Worm (Caenorhabditis elegans) whole organism, late embryonic: Measurements from ENCODE around the gene F18A1.1.

ENCODE experiments used
- C08G9.2 ChIP-seq: sonication (generic microtip); optimal IDR thresholded peaks from 2 replicates; lab custom pipeline; 2016; ENCODE audit warnings: mild to moderate bottlenecking, missing genetic modification characterization, moderate library complexity, missing compliant biosample characterization
- C38D4.7 ChIP-seq: fragments of 200-800 bp; sonication (Bioruptor generic); optimal IDR thresholded peaks from 2 replicates; lab custom pipeline; 2018; ENCODE audit warnings: mild to moderate bottlenecking, missing genetic modification characterization, moderate library complexity, missing compliant biosample characterization
- F13H6.1 ChIP-seq: sonication (generic microtip); optimal IDR thresholded peaks from 2 replicates; lab custom pipeline; 2016; ENCODE audit warnings: missing genetic modification characterization, missing compliant biosample characterization
- K02D7.2 ChIP-seq: sonication (generic microtip); optimal IDR thresholded peaks from 2 replicates; lab custom pipeline; 2017; ENCODE audit warnings: mild to moderate bottlenecking, missing genetic modification characterization, missing compliant biosample characterization
- T23F11.4 ChIP-seq: fragments of 200-800 bp; sonication (Bioruptor generic); optimal IDR thresholded peaks from 2 replicates; lab custom pipeline; 2018; ENCODE audit warnings: mild to moderate bottlenecking, missing genetic modification characterization, missing compliant biosample characterization
- Y22D7AL.16 ChIP-seq: sonication (generic microtip); optimal IDR thresholded peaks from 2 replicates; lab custom pipeline; 2016; ENCODE audit warnings: missing genetic modification characterization, missing compliant biosample characterization
- ceh-14 ChIP-seq: sonication (generic microtip); optimal IDR thresholded peaks from 2 replicates; lab custom pipeline; 2016; ENCODE audit warnings: missing genotype, missing genetic modification characterization, missing compliant biosample characterization
- ceh-18 ChIP-seq: sonication (generic microtip); optimal IDR thresholded peaks from 2 replicates; lab custom pipeline; 2016; ENCODE audit warnings: missing genetic modification characterization, missing compliant biosample characterization
- ceh-19 ChIP-seq: fragments of 200-800 bp; sonication (Bioruptor generic); optimal IDR thresholded peaks from 2 replicates; lab custom pipeline; 2018; ENCODE audit warnings: mild to moderate bottlenecking, missing genetic modification characterization, missing compliant biosample characterization
- ceh-24 ChIP-seq: sonication (generic microtip); optimal IDR thresholded peaks from 2 replicates; lab custom pipeline; 2016; ENCODE audit warnings: mild to moderate bottlenecking, missing genetic modification characterization, missing compliant biosample characterization
- ceh-30 ChIP-seq: fragments of 150-350 bp; optimal IDR thresholded peaks from 2 replicates; lab custom pipeline; 2014; ENCODE audit warnings: missing biosample characterization, missing genetic modification characterization
- ceh-31 ChIP-seq: sonication (generic microtip); optimal IDR thresholded peaks from 2 replicates; lab custom pipeline; 2016; ENCODE audit warnings: missing genetic modification characterization, missing compliant biosample characterization
- ceh-34 ChIP-seq: sonication (generic microtip); optimal IDR thresholded peaks from 2 replicates; lab custom pipeline; 2016; ENCODE audit warnings: mild to moderate bottlenecking, missing genetic modification characterization, missing compliant biosample characterization
- ceh-45 ChIP-seq: fragments of 200-800 bp; sonication (Bioruptor generic); IDR thresholded peaks from 2 replicates; pipeline ENCODE4 v1.3.6; 2022; ENCODE audit warnings: missing genetic modification reagents, missing genetic modification characterization, missing compliant biosample characterization
- che-1 ChIP-seq: sonication (generic microtip); optimal IDR thresholded peaks from 2 replicates; lab custom pipeline; 2016; ENCODE audit warnings: mild to moderate bottlenecking, missing genetic modification characterization, missing compliant biosample characterization
- dve-1 ChIP-seq: sonication (generic microtip); optimal IDR thresholded peaks from 2 replicates; lab custom pipeline; 2017; ENCODE audit warnings: antibody characterized with exemption, mild to moderate bottlenecking, missing genetic modification characterization, missing compliant biosample characterization
- elt-2 ChIP-seq: sonication (generic microtip); optimal IDR thresholded peaks from 2 replicates; lab custom pipeline; 2016; ENCODE audit warnings: missing genetic modification reagents, missing genetic modification characterization, missing compliant biosample characterization
- eyg-1 ChIP-seq: sonication (generic microtip); optimal IDR thresholded peaks from 2 replicates; lab custom pipeline; 2016; ENCODE audit warnings: missing genotype, missing genetic modification characterization, missing compliant biosample characterization
- fkh-10 ChIP-seq: fragments of 150-350 bp; optimal IDR thresholded peaks from 2 replicates; lab custom pipeline; 2014; ENCODE audit warnings: missing biosample characterization, missing genetic modification reagents, missing genetic modification characterization
- hlh-15 ChIP-seq: sonication (generic microtip); optimal IDR thresholded peaks from 2 replicates; lab custom pipeline; 2016; ENCODE audit warnings: missing genetic modification characterization, missing compliant biosample characterization
- hlh-30 ChIP-seq: sonication (generic microtip); optimal IDR thresholded peaks from 2 replicates; lab custom pipeline; 2017; ENCODE audit warnings: antibody characterized with exemption, missing genetic modification characterization, missing compliant biosample characterization; ENCODE audit not compliant: insufficient read depth
- hlh-6 ChIP-seq: sonication (generic microtip); optimal IDR thresholded peaks from 2 replicates; lab custom pipeline; 2016; ENCODE audit warnings: missing genotype, missing genetic modification characterization, missing compliant biosample characterization
- lim-6 ChIP-seq: sonication (generic microtip); optimal IDR thresholded peaks from 2 replicates; lab custom pipeline; 2016; ENCODE audit warnings: missing genetic modification characterization, missing compliant biosample characterization
- lin-11 ChIP-seq: fragments of 200-800 bp; sonication (Bioruptor generic); optimal IDR thresholded peaks from 2 replicates; lab custom pipeline; 2018; ENCODE audit warnings: mild to moderate bottlenecking, missing genetic modification characterization, missing compliant biosample characterization
- madf-2 ChIP-seq: sonication (generic microtip); optimal IDR thresholded peaks from 2 replicates; lab custom pipeline; 2017; ENCODE audit warnings: missing genetic modification characterization, missing compliant biosample characterization
- nfya-1 ChIP-seq: sonication (generic microtip); optimal IDR thresholded peaks from 2 replicates; lab custom pipeline; 2017; ENCODE audit warnings: missing genetic modification characterization, mild to moderate bottlenecking, missing compliant biosample characterization, antibody characterized with exemption, moderate library complexity
- npax-4 ChIP-seq: sonication (generic microtip); optimal IDR thresholded peaks from 2 replicates; lab custom pipeline; 2016; ENCODE audit warnings: missing genetic modification characterization, missing compliant biosample characterization
- pax-1 ChIP-seq: fragments of 150-350 bp; optimal IDR thresholded peaks from 2 replicates; lab custom pipeline; 2014; ENCODE audit warnings: missing biosample characterization, missing genetic modification characterization
- pha-4 ChIP-seq: fragments of 150-350 bp; optimal IDR thresholded peaks from 2 replicates; lab custom pipeline; 2018; ENCODE audit warnings: missing biosample characterization, missing genetic modification reagents, missing genetic modification characterization
- pqm-1 ChIP-seq: sonication (generic microtip); optimal IDR thresholded peaks from 2 replicates; lab custom pipeline; 2016; ENCODE audit warnings: missing genetic modification characterization, missing compliant biosample characterization
- pros-1 ChIP-seq: fragments of 150-350 bp; optimal IDR thresholded peaks from 2 replicates; lab custom pipeline; 2014; ENCODE audit warnings: missing biosample characterization, missing genetic modification reagents, missing genetic modification characterization
- ref-2 ChIP-seq: sonication (generic microtip); optimal IDR thresholded peaks from 2 replicates; lab custom pipeline; 2016; ENCODE audit warnings: missing genetic modification characterization, missing compliant biosample characterization
- rnt-1 ChIP-seq: sonication (generic microtip); optimal IDR thresholded peaks from 2 replicates; lab custom pipeline; 2016; ENCODE audit warnings: missing genetic modification characterization, missing compliant biosample characterization
- sdc-2 ChIP-seq: sonication (generic microtip); optimal IDR thresholded peaks from 2 replicates; lab custom pipeline; 2016; ENCODE audit warnings: missing genotype, missing genetic modification characterization, missing compliant biosample characterization
- sox-2 ChIP-seq: fragments of 200-800 bp; sonication (Bioruptor generic); IDR thresholded peaks from 2 replicates; pipeline ENCODE4 v1.3.6; 2022; ENCODE audit warnings: missing genetic modification reagents, missing genetic modification characterization, missing compliant biosample characterization
- syd-9 ChIP-seq: sonication (generic microtip); optimal IDR thresholded peaks from 2 replicates; lab custom pipeline; 2016; ENCODE audit warnings: mild to moderate bottlenecking, missing genetic modification characterization, moderate library complexity, missing compliant biosample characterization
- tbx-2 ChIP-seq: sonication (generic microtip); optimal IDR thresholded peaks from 2 replicates; lab custom pipeline; 2016; ENCODE audit warnings: missing genetic modification characterization, missing compliant biosample characterization
- tbx-7 ChIP-seq: sonication (generic microtip); optimal IDR thresholded peaks from 2 replicates; lab custom pipeline; 2016; ENCODE audit warnings: missing genotype, missing genetic modification characterization, missing compliant biosample characterization
- unc-42 ChIP-seq: sonication (generic microtip); optimal IDR thresholded peaks from 2 replicates; lab custom pipeline; 2016; ENCODE audit warnings: missing genotype, missing genetic modification characterization, missing compliant biosample characterization
- unc-55 ChIP-seq: sonication (generic microtip); optimal IDR thresholded peaks from 2 replicates; lab custom pipeline; 2017; ENCODE audit warnings: missing biosample characterization, missing genetic modification reagents, missing genetic modification characterization

Gene F18A1.1

ce11 chrII:7669409-7669808 is 15.3 kb upstream of the F18A1.1 start:
- no peak for TF ChIP-seq ceh-30
- TF ChIP-seq pax-1 (tag; lab: Kevin White, UChicago): no peak
- TF ChIP-seq elt-2 (tag; lab: Kevin White, UChicago): peak; percentile 35
- peak; percentile 35 for TF ChIP-seq ceh-34
- no peak for TF ChIP-seq che-1 (tag; lab: Kevin White, UChicago)
- peak; percentile 62 for TF ChIP-seq tbx-2 (tag; lab: Kevin White, UChicago)
- no peak for TF ChIP-seq rnt-1 (tag; lab: Kevin White, UChicago)
- TF ChIP-seq unc-42 (tag; lab: Kevin White, UChicago): peak; percentile 57
- TF ChIP-seq ceh-31 (tag; lab: Kevin White, UChicago): peak; percentile 50
- peak; percentile 59 for TF ChIP-seq nfya-1

ce11 chrII:7670039-7670438 is 14.7 kb upstream of the F18A1.1 start:
- TF ChIP-seq elt-2 (tag; lab: Kevin White, UChicago) (no peak), sdc-2 (tag; lab: Kevin White, UChicago) (no peak), ceh-14 (no peak), ceh-45 (GFP tag; lab: Robert Waterston, UW) (no peak), nfya-1 (no peak), syd-9 (tag; lab: Kevin White, UChicago) (no peak), hlh-30 (tag; lab: Kevin White, UChicago) (no peak), eyg-1 (tag; lab: Kevin White, UChicago) (no peak), tbx-7 (tag; lab: Kevin White, UChicago) (no peak), lim-6 (tag; lab: Kevin White, UChicago) (no peak)

- no peak for TF ChIP-seq pros-1 (tag; lab: Kevin White, UChicago)
Measured at ce11 chrII:7671705-7672104, 13.0 kb upstream of the F18A1.1 start, which contains the start of gene lir-1. TSS of gene lir-1 (plus strand) at chrII:7672005.

ce11 chrII:7675752-7676151 is 8.9 kb upstream of the F18A1.1 start:
- TF ChIP-seq hlh-15 (tag; lab: Kevin White, UChicago): no peak
- TF ChIP-seq pqm-1: no peak
- TF ChIP-seq lin-11 (tag; lab: Kevin White, UChicago): no peak
- TF ChIP-seq che-1 (tag; lab: Kevin White, UChicago): no peak
- no peak for TF ChIP-seq ref-2
- TF ChIP-seq sox-2 (GFP tag; lab: Robert Waterston, UW): no peak
- TF ChIP-seq F13H6.1 (tag; lab: Kevin White, UChicago): no peak
- no peak for TF ChIP-seq sdc-2 (tag; lab: Kevin White, UChicago)

ce11 chrII:7676307-7676905 is 8.3 kb upstream of the F18A1.1 start:
- TF ChIP-seq tbx-7 (tag; lab: Kevin White, UChicago): no peak
- peak; percentile 37 for TF ChIP-seq ceh-14
- no peak for TF ChIP-seq Y22D7AL.16
- peak; percentile 19 for TF ChIP-seq lim-6 (tag; lab: Kevin White, UChicago)
- peak; percentile 27 for TF ChIP-seq nfya-1
- no peak for TF ChIP-seq C38D4.7 (GFP tag; lab: Kevin White, UChicago)
- peak; percentile 6 for TF ChIP-seq lin-11 (tag; lab: Kevin White, UChicago)
- TF ChIP-seq pha-4 (tag; lab: Kevin White, UChicago): no peak
- no peak for TF ChIP-seq eyg-1 (tag; lab: Kevin White, UChicago)
- TF ChIP-seq pqm-1: no peak
- TF ChIP-seq T23F11.4 (GFP tag; lab: Kevin White, UChicago): peak; percentile 33
- no peak for TF ChIP-seq ceh-24 (tag; lab: Kevin White, UChicago)
- TF ChIP-seq hlh-6: peak; percentile 19
- TF ChIP-seq ceh-19 (GFP tag; lab: Kevin White, UChicago): peak; percentile 11
- no peak for TF ChIP-seq rnt-1 (tag; lab: Kevin White, UChicago)
- TF ChIP-seq unc-55 (GFP tag; lab: Kevin White, UChicago): peak; percentile 4
- TF ChIP-seq ceh-31 (tag; lab: Kevin White, UChicago): peak; percentile 49
- no peak for TF ChIP-seq C08G9.2 (tag; lab: Kevin White, UChicago)
- TF ChIP-seq madf-2 (tag; lab: Kevin White, UChicago): peak; percentile 7
- TF ChIP-seq elt-2 (tag; lab: Kevin White, UChicago): peak; percentile 9
- no peak for TF ChIP-seq npax-4 (tag; lab: Kevin White, UChicago)
- peak; percentile 47 for TF ChIP-seq tbx-2 (tag; lab: Kevin White, UChicago)
- TF ChIP-seq ref-2: peak; percentile 2
- no peak for TF ChIP-seq K02D7.2 (tag; lab: Kevin White, UChicago)
- TF ChIP-seq fkh-10 (GFP tag; lab: Kevin White, UChicago): peak; percentile 39
- TF ChIP-seq dve-1 (tag; lab: Kevin White, UChicago): no peak
- TF ChIP-seq hlh-15 (tag; lab: Kevin White, UChicago): no peak
- peak; percentile 29 for TF ChIP-seq unc-42 (tag; lab: Kevin White, UChicago)
- peak; percentile 10 for TF ChIP-seq ceh-18 (tag; lab: Kevin White, UChicago)
- TF ChIP-seq, all 69 proteins: peak for 16
